Fruit fly (Drosophila melanogaster) Kc167 (cell line): Measurements from ENCODE around the gene eIF4E1.

ENCODE experiments used
- Sin3A ChIP-seq: fragments of >200 bp; optimal IDR thresholded peaks from 2 replicates; lab custom pipeline; 2018; ENCODE audit warnings: missing external identifiers
- h ChIP-seq: fragments of >200 bp; optimal IDR thresholded peaks from 3 replicates; lab custom pipeline; 2018; ENCODE audit warnings: missing external identifiers
- insv ChIP-seq: fragments of >200 bp; optimal IDR thresholded peaks from 3 replicates; lab custom pipeline; 2018; ENCODE audit warnings: missing external identifiers
- psq ChIP-seq: fragments of >200 bp; optimal IDR thresholded peaks from 2 replicates; lab custom pipeline; 2017; ENCODE audit warnings: missing external identifiers
- ttk ChIP-seq: sonication (Bioruptor generic); optimal IDR thresholded peaks from 2 replicates; lab custom pipeline; 2017; ENCODE audit warnings: missing external identifiers

DNA sequence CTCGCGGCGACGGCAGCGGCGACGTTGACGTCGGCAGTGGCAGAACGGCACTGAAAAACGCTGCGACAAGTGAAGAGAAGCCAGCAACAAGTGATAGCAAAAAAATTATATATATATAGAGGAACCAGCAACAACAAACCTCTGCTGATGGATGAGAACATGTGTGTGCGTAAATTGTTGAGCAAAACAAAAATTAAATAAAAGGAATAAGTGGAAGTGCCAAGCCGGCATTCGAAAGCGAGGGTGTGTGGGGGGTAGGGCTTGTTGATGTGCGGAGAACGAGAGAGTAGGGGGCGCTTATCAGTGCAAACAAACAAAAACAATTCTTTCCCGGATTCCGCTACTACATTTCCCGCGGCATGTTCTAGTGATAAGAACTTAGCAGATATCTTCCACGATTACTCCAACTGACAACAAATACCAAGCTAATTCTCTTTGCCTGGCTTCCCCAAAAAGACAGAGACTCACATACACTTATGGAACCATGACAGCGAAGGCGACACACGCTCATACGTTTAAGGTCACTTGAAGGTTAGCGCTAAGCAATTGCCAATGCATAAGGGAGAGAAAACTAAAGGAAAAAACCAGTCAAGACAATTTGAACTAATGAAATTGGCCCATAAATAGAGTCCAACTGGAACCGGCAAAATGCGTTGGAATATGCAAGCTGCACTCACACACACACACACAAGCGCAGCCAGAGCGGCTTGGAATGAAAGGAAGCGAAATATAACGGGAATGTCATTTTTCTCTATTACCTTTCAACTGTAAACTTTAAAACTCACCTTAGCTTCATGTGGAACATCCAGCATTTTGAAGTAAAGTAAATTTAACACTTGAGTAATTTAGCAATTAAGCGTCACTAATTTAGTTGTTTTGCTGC lies 44.2 kb downstream of the eIF4E1 start:
- TF ChIP-seq h (lab: Kevin White, UChicago), result no peak
- TF ChIP-seq psq, result no peak
- TF ChIP-seq ttk, result no peak
- no peak for TF ChIP-seq insv (lab: Kevin White, UChicago)
- no peak for TF ChIP-seq Sin3A (lab: Kevin White, UChicago)
